Worm (Caenorhabditis elegans): Measurements from ENCODE around the gene T14G8.3.

Gene T14G8.3

ce11 chrX:12857701-12858100 is 3.3 kb upstream of the T14G8.3 start, which contains the start of gene T14G8.2:
Gene T14G8.2, plus strand, starts transcription at chrX:12858001.
- TF ChIP-seq ceh-6 (GFP tag; optimal IDR thresholded peaks at IDR 0.05) (no peak), sox-2 (GFP tag; IDR thresholded peaks at IDR 0.05) (no peak), unc-86 (tag; optimal IDR thresholded peaks at IDR 0.05) (no peak), K02D7.2 (tag; optimal IDR thresholded peaks at IDR 0.05) (no peak), tbx-7 (tag; optimal IDR thresholded peaks at IDR 0.05) (no peak), nhr-232 (tag; optimal IDR thresholded peaks at IDR 0.05) (no peak), ceh-18 (tag; optimal IDR thresholded peaks at IDR 0.05) (no peak), K09A11.1 (tag; optimal IDR thresholded peaks at IDR 0.05; ENCODE audit: insufficient read depth) (no peak), ceh-45 (GFP tag; IDR thresholded peaks at IDR 0.05) (no peak), dmd-4 (tag; optimal IDR thresholded peaks at IDR 0.05; ENCODE audit: borderline replicate concordance) (no peak)

ce11 chrX:12862509-12862908 is 1.5 kb downstream of the T14G8.3 start, which contains the start of gene T14G8.6:
Gene T14G8.6, minus strand, starts transcription at chrX:12862846.
- TF ChIP-seq npax-4 (tag; optimal IDR thresholded peaks at IDR 0.05) (no peak), nhr-232 (tag; optimal IDR thresholded peaks at IDR 0.05) (no peak)

- TF ChIP-seq elt-4 (tag; optimal IDR thresholded peaks at IDR 0.05) (no peak), lin-11 (tag; optimal IDR thresholded peaks at IDR 0.05) (no peak), K02D7.2 (tag; optimal IDR thresholded peaks at IDR 0.05) (no peak), pax-1 (tag; optimal IDR thresholded peaks at IDR 0.05) (no peak), ceh-48 (tag; optimal IDR thresholded peaks at IDR 0.05) (no peak), unc-86 (tag; optimal IDR thresholded peaks at IDR 0.05) (no peak), ceh-6 (GFP tag; optimal IDR thresholded peaks at IDR 0.05) (no peak), pros-1 (tag; optimal IDR thresholded peaks at IDR 0.05) (no peak), pqm-1 (tag; optimal IDR thresholded peaks at IDR 0.05) (no peak), ceh-18 (tag; optimal IDR thresholded peaks at IDR 0.05) (no peak)
Measured at ce11 chrX:12863262-12863661, 2.2 kb downstream of the T14G8.3 start.

- no peak for TF ChIP-seq dmd-4 (tag; optimal IDR thresholded peaks at IDR 0.05; ENCODE audit: borderline replicate concordance)
- TF ChIP-seq odd-2 (tag; optimal IDR thresholded peaks at IDR 0.05), result no peak
- no peak for TF ChIP-seq elt-4 (tag; optimal IDR thresholded peaks at IDR 0.05)
- no peak for TF ChIP-seq ceh-22 (tag; optimal IDR thresholded peaks at IDR 0.05)
- TF ChIP-seq ceh-14 (tag; optimal IDR thresholded peaks at IDR 0.05), result no peak
- no peak for TF ChIP-seq ceh-18 (tag; optimal IDR thresholded peaks at IDR 0.05)
- TF ChIP-seq hlh-8 (tag; optimal IDR thresholded peaks at IDR 0.05), result no peak
- no peak for TF ChIP-seq rnt-1 (tag; optimal IDR thresholded peaks at IDR 0.05)
- TF ChIP-seq ttx-3 (tag; optimal IDR thresholded peaks at IDR 0.05), result no peak
- no peak for TF ChIP-seq sdc-2 (tag; optimal IDR thresholded peaks at IDR 0.05)
- no peak for TF ChIP-seq hlh-13 (GFP tag; optimal IDR thresholded peaks at IDR 0.05)
- TF ChIP-seq unc-3 (GFP tag; conservative IDR thresholded peaks at IDR 0.05), result no peak
- no peak for TF ChIP-seq unc-3 (tag; optimal IDR thresholded peaks at IDR 0.05)
- no peak for TF ChIP-seq unc-42 (tag; optimal IDR thresholded peaks at IDR 0.05)
- TF ChIP-seq ceh-2 (tag; optimal IDR thresholded peaks at IDR 0.05), result no peak
- TF ChIP-seq ceh-34 (tag; optimal IDR thresholded peaks at IDR 0.05), result no peak
- no peak for TF ChIP-seq ceh-48 (tag; optimal IDR thresholded peaks at IDR 0.05)
- TF ChIP-seq hlh-15 (tag; optimal IDR thresholded peaks at IDR 0.05), result no peak
- TF ChIP-seq unc-86 (tag; optimal IDR thresholded peaks at IDR 0.05), result no peak
Measured at ce11 chrX:12863796-12864195, 2.8 kb downstream of the T14G8.3 start, which contains the start of gene T14G8.4. Gene T14G8.4, minus strand, starts transcription at chrX:12863896.

- TF ChIP-seq sox-2 (GFP tag; IDR thresholded peaks at IDR 0.05) (no peak), ceh-22 (tag; optimal IDR thresholded peaks at IDR 0.05) (no peak), lin-11 (tag; optimal IDR thresholded peaks at IDR 0.05) (no peak), T23F11.4 (GFP tag; optimal IDR thresholded peaks at IDR 0.05) (no peak)
Measured at ce11 chrX:12869412-12869811, 8.4 kb downstream of the T14G8.3 start.
